Fruit fly (Drosophila melanogaster): ENCODE results near the gene CG15803.

dm6 chr3R:18404713-18405112, 44.2 kb upstream of the CG15803 start, which contains the start of gene CG7685:
- TF ChIP-seq OdsH (GFP tag; optimal IDR thresholded peaks at IDR 0.05) (peak; percentile 67), CG8319 (GFP tag; optimal IDR thresholded peaks at IDR 0.05) (peak; percentile 47), Smox (GFP tag; optimal IDR thresholded peaks at IDR 0.05) (no peak), Eip93F (GFP tag; optimal IDR thresholded peaks at IDR 0.05) (no peak), svp (GFP tag) (peak; percentile 82), CG6792 (GFP tag; optimal IDR thresholded peaks at IDR 0.05) (peak; percentile 36), CG6854 (GFP tag; optimal IDR thresholded peaks at IDR 0.05) (peak; percentile 33), eg (GFP tag; IDR thresholded peaks at IDR 0.05) (peak; percentile 68; the same call in 2 of the 3 replicates), Ets96B (tag; optimal IDR thresholded peaks at IDR 0.05) (peak; percentile 51)
